Fruit fly (Drosophila melanogaster) whole organism, embryonic: Measurements from ENCODE around the gene Cadps.

Source experiments
- CG10147 ChIP-seq: fragments of 200-800 bp; sonication (Bioruptor generic); optimal IDR thresholded peaks from 2 replicates; lab custom pipeline; 2019; ENCODE audit warnings: missing biosample characterization, mild to moderate bottlenecking, missing genetic modification characterization, moderate library complexity
- CG10366 ChIP-seq: fragments of 200-800 bp; sonication (Bioruptor generic); IDR thresholded peaks from 2 replicates; pipeline ENCODE4 v1.3.6; 2022; ENCODE audit warnings: missing biosample characterization, missing genetic modification characterization
- CG11093 ChIP-seq: fragments of 200-800 bp; sonication (Bioruptor generic); IDR thresholded peaks from 3 replicates; pipeline ENCODE4 v1.3.6; 2022; ENCODE audit warnings: missing biosample characterization, missing genetic modification characterization
- CG11723 ChIP-seq: fragments of 200-800 bp; sonication (Bioruptor generic); optimal IDR thresholded peaks from 2 replicates; lab custom pipeline; 2017; ENCODE audit warnings: missing biosample characterization, mild to moderate bottlenecking, missing genetic modification characterization
- CG2120 ChIP-seq: fragments of 200-800 bp; sonication (Bioruptor generic); optimal IDR thresholded peaks from 3 replicates; lab custom pipeline; 2016; ENCODE audit warnings: missing biosample characterization, missing genetic modification characterization
- CG2199 ChIP-seq: fragments of 200-800 bp; sonication (Bioruptor generic); IDR thresholded peaks from 3 replicates; pipeline ENCODE4 v1.3.6; 2022; ENCODE audit warnings: missing biosample characterization, missing genetic modification characterization
- CG30020 ChIP-seq: fragments of 200-800 bp; optimal IDR thresholded peaks from 2 replicates; lab custom pipeline; 2019; ENCODE audit warnings: missing biosample characterization, mild to moderate bottlenecking, missing genetic modification characterization, moderate library complexity
- CG34376 ChIP-seq: fragments of 200-800 bp; sonication (Bioruptor generic); optimal IDR thresholded peaks from 2 replicates; lab custom pipeline; 2018; ENCODE audit warnings: missing biosample characterization, mild to moderate bottlenecking, missing genetic modification characterization
- CG42726 ChIP-seq: fragments of 200-800 bp; sonication (Bioruptor generic); IDR thresholded peaks from 2 replicates; pipeline ENCODE4 v1.3.6; 2022; ENCODE audit warnings: missing biosample characterization, missing genetic modification characterization; ENCODE audit not compliant: partially characterized antibody
- CG4328 ChIP-seq: fragments of 200-800 bp; sonication (Bioruptor generic); optimal IDR thresholded peaks from 3 replicates; lab custom pipeline; 2017; ENCODE audit warnings: missing biosample characterization, missing genetic modification reagents, missing genetic modification characterization
- CG6254 ChIP-seq: fragments of 200-800 bp; sonication (Bioruptor generic); optimal IDR thresholded peaks from 3 replicates; lab custom pipeline; 2017; ENCODE audit warnings: mild to moderate bottlenecking, missing biosample characterization, missing genetic modification reagents, missing genetic modification characterization
- CG6765 ChIP-seq: fragments of 200-800 bp; sonication (Bioruptor generic); optimal IDR thresholded peaks from 3 replicates; lab custom pipeline; 2017; ENCODE audit warnings: missing biosample characterization, mild to moderate bottlenecking, missing genetic modification characterization
- CG7786 ChIP-seq: fragments of 200-800 bp; sonication (Bioruptor generic); optimal IDR thresholded peaks from 2 replicates; lab custom pipeline; 2016; ENCODE audit warnings: missing biosample characterization, missing genetic modification characterization
- CG8924 ChIP-seq: fragments of 200-800 bp; optimal IDR thresholded peaks from 3 replicates; lab custom pipeline; 2019; ENCODE audit warnings: missing biosample characterization, mild to moderate bottlenecking, missing genetic modification characterization, moderate library complexity
- CG9727 ChIP-seq: fragments of 200-800 bp; sonication (Bioruptor generic); optimal IDR thresholded peaks from 3 replicates; lab custom pipeline; 2017; ENCODE audit warnings: missing biosample characterization, mild to moderate bottlenecking, missing genetic modification characterization
- CrebB ChIP-seq: fragments of 200-800 bp; sonication (Bioruptor generic); optimal IDR thresholded peaks from 3 replicates; lab custom pipeline; 2018; ENCODE audit warnings: missing biosample characterization, mild to moderate bottlenecking, missing genetic modification characterization
- D19A ChIP-seq: fragments of 200-800 bp; optimal IDR thresholded peaks from 3 replicates; lab custom pipeline; 2019; ENCODE audit warnings: missing biosample characterization, mild to moderate bottlenecking, missing genetic modification characterization, moderate library complexity
- Dll ChIP-seq: fragments of 200-800 bp; sonication (Bioruptor generic); IDR thresholded peaks from 4 replicates; pipeline ENCODE4 v1.3.6; 2022; ENCODE audit warnings: missing biosample characterization, missing genetic modification characterization; ENCODE audit not compliant: partially characterized antibody
- Doc3 ChIP-seq: fragments of 200-800 bp; sonication (Bioruptor generic); IDR thresholded peaks from 3 replicates; pipeline ENCODE4 v1.3.6; 2022; ENCODE audit warnings: missing biosample characterization, missing genetic modification characterization; ENCODE audit not compliant: partially characterized antibody
- Ets65A ChIP-seq: fragments of 200-800 bp; sonication (Bioruptor generic); peaks from one replicate; lab custom pipeline; 2016; ENCODE audit warnings: missing biosample characterization, missing genetic modification characterization
- GATAe ChIP-seq: fragments of 200-800 bp; sonication (Bioruptor generic); conservative IDR thresholded peaks from 2 replicates; pipeline ENCODE4 v1.3.6; 2022; ENCODE audit warnings: missing biosample characterization, missing genetic modification characterization
- Hand ChIP-seq: fragments of 200-800 bp; sonication (Bioruptor generic); optimal IDR thresholded peaks from 2 replicates; lab custom pipeline; 2017; ENCODE audit warnings: mild to moderate bottlenecking, missing biosample characterization, missing genetic modification reagents, missing genetic modification characterization
- MESR4 ChIP-seq: fragments of 200-800 bp; sonication (Bioruptor generic); optimal IDR thresholded peaks from 2 replicates; lab custom pipeline; 2018; ENCODE audit warnings: missing biosample characterization, mild to moderate bottlenecking, missing genetic modification characterization, moderate library complexity
- Mad ChIP-seq: fragments of 200-800 bp; sonication (Bioruptor generic); optimal IDR thresholded peaks from 2 replicates; lab custom pipeline; 2016; ENCODE audit warnings: missing biosample characterization, missing genetic modification characterization
- NFAT ChIP-seq: fragments of 200-800 bp; sonication (Bioruptor generic); IDR thresholded peaks from 2 replicates; pipeline ENCODE4 v1.3.6; 2022; ENCODE audit warnings: missing biosample characterization, missing genetic modification characterization
- Nf-YC ChIP-seq: fragments of 200-800 bp; optimal IDR thresholded peaks from 3 replicates; lab custom pipeline; 2019; ENCODE audit warnings: missing biosample characterization, mild to moderate bottlenecking, missing genetic modification characterization, moderate library complexity
- NfI ChIP-seq: fragments of 200-800 bp; sonication (Bioruptor generic); optimal IDR thresholded peaks from 3 replicates; lab custom pipeline; 2018; ENCODE audit warnings: missing biosample characterization, mild to moderate bottlenecking, missing genetic modification characterization, moderate library complexity
- Sry-δ ChIP-seq: fragments of 200-800 bp; sonication (Bioruptor generic); optimal IDR thresholded peaks from 2 replicates; lab custom pipeline; 2016; ENCODE audit warnings: missing biosample characterization, missing genetic modification characterization
- Stat92E ChIP-seq, 3 experiments: fragments of >200 bp in 2 of 3; fragments of 200-800 bp in 1 of 3; sonication (Bioruptor generic) in 1 of 3; optimal IDR thresholded peaks; 2 replicates each; lab custom pipeline; 2017 to 2019; ENCODE audit warnings: missing biosample characterization in 3 of 3, missing genetic modification characterization in 3 of 3, mild to moderate bottlenecking in 1 of 3, moderate library complexity in 1 of 3
- Usf ChIP-seq: fragments of 200-800 bp; sonication (Bioruptor generic); optimal IDR thresholded peaks from 2 replicates; lab custom pipeline; 2017; ENCODE audit warnings: missing genotype, missing biosample characterization, missing genetic modification characterization
- ap ChIP-seq: fragments of 200-800 bp; sonication (Bioruptor generic); IDR thresholded peaks from 2 replicates; pipeline ENCODE4 v1.3.6; 2022; ENCODE audit warnings: missing biosample characterization, missing genetic modification characterization
- bbx ChIP-seq: fragments of 200-800 bp; sonication (Bioruptor generic); IDR thresholded peaks from 2 replicates; pipeline ENCODE4 v1.3.6; 2022; ENCODE audit warnings: missing biosample characterization, missing genetic modification characterization; ENCODE audit not compliant: partially characterized antibody
- btn ChIP-seq: fragments of 200-800 bp; sonication (Bioruptor generic); optimal IDR thresholded peaks from 2 replicates; lab custom pipeline; 2016; ENCODE audit warnings: missing biosample characterization, missing genetic modification characterization
- cad ChIP-seq: fragments of >200 bp; optimal IDR thresholded peaks from 2 replicates; lab custom pipeline; 2017; ENCODE audit warnings: missing biosample characterization, missing genetic modification characterization
- dan ChIP-seq: fragments of 200-800 bp; sonication (Bioruptor generic); IDR thresholded peaks from 2 replicates; pipeline ENCODE4 v1.3.6; 2022; ENCODE audit warnings: missing biosample characterization, missing genetic modification characterization
- gce ChIP-seq: fragments of 200-800 bp; sonication (Bioruptor generic); IDR thresholded peaks from 3 replicates; pipeline ENCODE4 v1.3.6; 2022; ENCODE audit warnings: missing biosample characterization, missing genetic modification characterization
- gsb ChIP-seq: fragments of 200-800 bp; sonication (Bioruptor generic); IDR thresholded peaks from 2 replicates; pipeline ENCODE4 v1.3.6; 2022; ENCODE audit warnings: missing biosample characterization, missing genetic modification characterization
- gt ChIP-seq: fragments of 200-800 bp; sonication (Bioruptor generic); IDR thresholded peaks from 2 replicates; pipeline ENCODE4 v1.3.6; 2022; ENCODE audit warnings: missing biosample characterization, missing genetic modification characterization
- her ChIP-seq: fragments of 200-800 bp; sonication (Bioruptor generic); optimal IDR thresholded peaks from 2 replicates; lab custom pipeline; 2016; ENCODE audit warnings: missing biosample characterization, missing genetic modification characterization
- pfk ChIP-seq: fragments of 200-800 bp; sonication (Bioruptor generic); optimal IDR thresholded peaks from 2 replicates; lab custom pipeline; 2018; ENCODE audit warnings: missing biosample characterization, mild to moderate bottlenecking, missing genetic modification characterization, moderate library complexity
- pita ChIP-seq: fragments of 200-800 bp; sonication (Bioruptor generic); optimal IDR thresholded peaks from 2 replicates; lab custom pipeline; 2017; ENCODE audit warnings: missing biosample characterization, mild to moderate bottlenecking, missing genetic modification characterization
- row ChIP-seq: fragments of 200-800 bp; sonication (Bioruptor generic); IDR thresholded peaks from 3 replicates; pipeline ENCODE4 v1.3.6; 2022; ENCODE audit warnings: missing biosample characterization, missing genetic modification characterization
- sens-2 ChIP-seq: fragments of 200-800 bp; sonication (Bioruptor generic); IDR thresholded peaks from 2 replicates; pipeline ENCODE4 v1.3.6; 2022; ENCODE audit warnings: missing biosample characterization, missing genetic modification characterization
- ssp ChIP-seq: fragments of 200-800 bp; sonication (Bioruptor generic); IDR thresholded peaks from 2 replicates; pipeline ENCODE4 v1.3.6; 2022; ENCODE audit warnings: missing biosample characterization, missing genetic modification characterization
- trem ChIP-seq: fragments of 200-800 bp; optimal IDR thresholded peaks from 3 replicates; lab custom pipeline; 2019; ENCODE audit warnings: missing biosample characterization, mild to moderate bottlenecking, missing genetic modification characterization, moderate library complexity

The Cadps gene

DNA sequence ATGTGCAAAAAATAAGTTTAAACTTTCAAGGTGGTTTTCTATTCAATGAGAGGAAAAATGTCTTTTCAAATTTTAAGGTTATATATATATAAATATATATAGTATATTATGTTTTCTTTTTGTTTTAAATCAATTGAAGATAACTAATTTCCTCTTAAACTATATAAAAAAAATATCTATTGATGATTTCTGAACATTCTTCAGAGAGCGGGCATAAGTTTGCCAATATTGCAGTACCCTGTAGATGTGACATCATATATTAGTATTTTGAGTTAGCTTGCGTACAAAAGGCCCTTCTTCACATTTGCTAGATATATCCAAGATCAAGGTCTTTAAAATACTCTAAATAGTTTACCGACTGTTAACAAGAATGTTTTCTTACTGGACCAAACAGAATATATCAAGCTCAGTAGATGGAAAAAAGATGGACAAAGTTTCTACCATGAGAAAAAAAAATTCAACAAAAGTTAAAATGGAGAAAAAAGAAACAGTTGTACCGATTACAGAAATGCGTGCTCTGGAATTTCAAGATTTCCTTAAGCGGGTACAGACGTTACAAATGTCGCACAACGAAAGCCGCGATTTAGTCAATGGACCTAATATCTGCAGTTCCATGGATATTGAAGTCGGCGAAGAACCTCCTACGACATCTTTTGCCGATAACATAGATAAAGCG is 11.8 kb upstream of the Cadps start (continued):
- TF ChIP-seq CG2199 (0 out of 3 replicates have a peak, but pooled peaks have one; percentile 10), GATAe (no peak), CG4328 (GFP tag; lab: Kevin White, UChicago) (peak; percentile 38), CG9727 (GFP tag; lab: Kevin White, UChicago) (no peak), D19A (tag; lab: Kevin White, UChicago) (peak; percentile 10), trem (tag; lab: Kevin White, UChicago) (no peak), Usf (GFP tag; lab: Kevin White, UChicago) (no peak), ap (GFP tag; lab: Robert Waterston, UW) (no peak), CG10366 (GFP tag; lab: Robert Waterston, UW) (no peak), dan (GFP tag; lab: Robert Waterston, UW) (no peak), CG10147 (GFP tag; lab: Kevin White, UChicago) (peak; percentile 23)

DNA sequence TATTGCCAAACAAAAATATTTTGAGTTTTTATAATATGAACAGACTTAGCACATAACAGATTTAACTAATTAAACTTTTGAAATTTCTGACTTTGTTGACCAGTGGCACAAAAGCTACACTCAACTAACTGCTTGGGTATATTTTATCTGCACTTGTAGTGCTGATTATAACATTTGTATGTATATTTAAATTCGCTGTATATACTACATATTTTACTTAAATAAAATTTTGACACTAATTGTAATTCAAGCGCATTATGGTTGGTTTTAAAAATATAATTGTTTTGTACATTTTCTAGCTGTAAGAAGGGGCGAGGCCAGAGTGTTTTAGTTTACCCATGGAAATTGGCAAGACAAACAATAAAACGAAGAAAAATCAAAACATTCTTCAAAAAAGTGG is 6.4 kb upstream of the Cadps start:
- TF ChIP-seq Stat92E (GFP tag; optimal IDR thresholded peaks at IDR 0.05; lab: Kevin White, UChicago) (peak in 1 of 3 experiments; percentile 57), NfI (GFP tag; lab: Kevin White, UChicago) (no peak)
- TF ChIP-seq, all 482 proteins: peak for 1

DNA sequence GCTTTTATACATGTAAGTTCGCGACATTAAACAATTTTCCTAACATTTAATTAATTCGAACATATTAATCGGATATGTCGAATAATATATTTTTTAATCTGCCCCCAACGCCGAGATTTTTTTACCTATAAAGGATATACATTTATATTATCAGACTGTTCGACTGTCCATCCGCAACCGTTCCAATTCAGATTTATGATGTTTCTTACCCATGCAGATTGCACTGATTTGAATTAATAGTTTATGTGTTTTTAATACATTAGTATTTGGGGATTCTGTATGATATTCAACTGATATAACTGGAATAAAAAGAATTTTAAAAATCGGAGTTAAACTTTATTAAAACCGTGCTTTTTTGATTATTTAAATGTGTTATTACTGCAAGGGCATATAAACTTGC is 5.5 kb upstream of the Cadps start:
- TF ChIP-seq Hand (GFP tag; lab: Kevin White, UChicago) (no peak), CG2120 (GFP tag; lab: Kevin White, UChicago) (no peak), gt (no peak), CG6254 (GFP tag; lab: Kevin White, UChicago) (no peak), CG34376 (GFP tag; lab: Kevin White, UChicago) (no peak), CG42726 (GFP tag; lab: Robert Waterston, UW) (no peak), sens-2 (no peak), pita (GFP tag; lab: Kevin White, UChicago) (no peak), cad (GFP tag; lab: Kevin White, UChicago) (no peak), CrebB (tag; lab: Kevin White, UChicago) (no peak), gce (GFP tag; lab: Robert Waterston, UW) (no peak), CG6765 (GFP tag; lab: Kevin White, UChicago) (no peak), Mad (GFP tag; lab: Kevin White, UChicago) (no peak), gsb (GFP tag; lab: Robert Waterston, UW) (no peak), CG7786 (GFP tag; lab: Kevin White, UChicago) (no peak)

DNA sequence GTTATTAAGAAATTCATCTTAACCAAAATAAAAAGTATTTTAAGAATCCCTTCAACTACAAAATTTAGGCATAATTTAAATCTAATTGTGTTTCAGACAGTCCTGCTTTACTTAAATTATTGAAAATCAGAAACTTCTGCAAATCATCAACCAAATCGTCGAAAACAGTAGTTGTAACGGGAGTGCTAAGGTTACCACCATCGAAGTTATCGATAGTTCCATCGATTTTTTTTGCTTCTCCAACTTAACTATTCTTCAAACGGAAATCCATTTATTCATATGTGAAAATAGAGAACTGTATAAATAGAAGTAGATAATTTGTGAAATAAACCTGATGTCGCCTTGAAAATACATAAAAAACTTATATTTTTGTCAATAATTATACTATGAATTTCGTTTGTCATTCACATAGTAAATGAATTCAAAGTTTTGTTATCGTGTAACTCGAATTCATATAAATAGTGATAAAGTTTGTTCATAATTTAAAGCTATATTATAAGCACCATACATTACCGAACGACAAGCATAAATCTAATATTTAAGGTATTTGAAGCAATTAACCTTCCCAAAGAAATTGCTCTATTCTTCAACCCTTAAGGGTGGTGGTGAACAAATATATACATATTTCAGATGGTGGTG is 1.1 kb downstream of the Cadps start:
- TF ChIP-seq Dll (GFP tag; lab: Robert Waterston, UW) (peak; percentile 44; the same call in 2 of the 4 replicates), NFAT (GFP tag; lab: Robert Waterston, UW) (no peak), Sry-δ (GFP tag; lab: Kevin White, UChicago) (peak; percentile 66), Nf-YC (no peak), CG30020 (tag; lab: Kevin White, UChicago) (peak; percentile 96), btn (GFP tag; lab: Kevin White, UChicago) (no peak), CG8924 (tag; lab: Kevin White, UChicago) (peak; percentile 25), Ets65A (GFP tag; lab: Kevin White, UChicago) (no peak), CG11723 (GFP tag; lab: Kevin White, UChicago) (peak; percentile 14), ssp (peak; percentile 80), her (GFP tag; lab: Kevin White, UChicago) (peak; percentile 20), row (GFP tag; lab: Robert Waterston, UW) (peak; percentile 54; the same call in 2 of the 3 replicates), Doc3 (GFP tag; lab: Robert Waterston, UW) (0 out of 3 replicates have a peak, but pooled peaks have one; percentile 29), pfk (GFP tag; lab: Kevin White, UChicago) (peak; percentile 18), MESR4 (GFP tag; lab: Kevin White, UChicago) (peak; percentile 49), bbx (GFP tag; lab: Robert Waterston, UW) (peak; percentile 24; the same call in 1 of the 2 replicates), CG11093 (GFP tag; lab: Robert Waterston, UW) (no peak)
